Worm (Caenorhabditis elegans): Measurements from ENCODE around the gene Y116A8A.4.

Y116A8A.4 gene

DNA sequence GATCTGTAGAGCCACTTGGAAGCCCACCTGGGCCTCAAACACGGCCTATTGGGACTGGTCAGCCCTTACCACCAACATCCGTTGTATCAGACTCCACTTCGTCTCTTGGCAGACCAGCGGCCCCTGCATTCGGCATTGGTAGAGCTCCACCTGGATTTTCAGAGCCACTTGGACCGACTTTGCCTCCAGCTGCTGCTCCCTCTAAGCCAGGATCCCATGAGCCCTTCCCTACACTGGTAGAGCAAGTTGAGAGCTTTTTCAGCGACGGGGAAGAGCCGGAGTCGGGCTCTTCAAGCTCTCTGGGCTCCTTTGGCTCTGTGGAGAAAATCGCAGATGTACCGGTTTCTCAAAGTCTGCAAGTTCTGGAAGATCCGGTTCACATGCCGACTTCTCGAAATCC is 44.0 kb upstream of the Y116A8A.4 start:
- TF ChIP-seq fax-1 (tag; optimal IDR thresholded peaks at IDR 0.05) = no peak
- TF ChIP-seq ztf-16 (tag; optimal IDR thresholded peaks at IDR 0.05) = no peak
- no peak for TF ChIP-seq hlh-30 (tag; optimal IDR thresholded peaks at IDR 0.05; ENCODE audit: insufficient read depth)
- TF ChIP-seq unc-3 (GFP tag; conservative IDR thresholded peaks at IDR 0.05) = no peak
- no peak for TF ChIP-seq unc-3 (tag; optimal IDR thresholded peaks at IDR 0.05)
- no peak for TF ChIP-seq fkh-6 (tag; optimal IDR thresholded peaks at IDR 0.05)

DNA sequence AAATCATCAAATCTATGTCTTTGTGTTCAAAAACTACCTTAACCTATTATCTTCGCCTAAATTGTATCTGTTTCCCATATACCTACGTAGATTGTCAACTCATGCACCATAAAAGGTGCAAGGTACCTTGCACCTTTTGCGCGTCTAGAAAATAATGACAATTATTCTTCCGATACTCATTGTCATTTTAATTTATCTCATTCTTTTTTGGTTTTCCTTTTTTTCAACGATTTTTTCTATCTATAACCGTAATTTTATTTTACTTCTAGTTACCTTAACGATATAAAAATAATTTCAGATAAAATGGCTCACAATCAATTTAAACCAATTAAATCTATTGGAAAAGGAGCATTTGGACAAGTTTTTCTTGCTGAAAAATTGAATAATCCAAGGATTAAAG is 35.6 kb upstream of the Y116A8A.4 start, which contains the start of gene Y43D4A.6:
Gene Y43D4A.6 (plus strand): TSS at position 301 of the 400 bp plus-strand sequence.
- no peak for TF ChIP-seq ceh-22 (tag; optimal IDR thresholded peaks at IDR 0.05)
- no peak for TF ChIP-seq pqm-1 (tag; optimal IDR thresholded peaks at IDR 0.05)
- no peak for TF ChIP-seq elt-4 (tag; optimal IDR thresholded peaks at IDR 0.05)
- TF ChIP-seq mec-3 (tag; optimal IDR thresholded peaks at IDR 0.05; ENCODE audit: borderline replicate concordance) = no peak
- TF ChIP-seq hlh-13 (GFP tag; optimal IDR thresholded peaks at IDR 0.05) = no peak
- TF ChIP-seq che-1 (tag; optimal IDR thresholded peaks at IDR 0.05) = no peak
- TF ChIP-seq pha-2 (tag; optimal IDR thresholded peaks at IDR 0.05) = no peak
- TF ChIP-seq sox-4 (tag; optimal IDR thresholded peaks at IDR 0.05) = no peak
- no peak for TF ChIP-seq pat-9 (tag; optimal IDR thresholded peaks at IDR 0.05)
- TF ChIP-seq npax-4 (tag; optimal IDR thresholded peaks at IDR 0.05) = no peak
- no peak for TF ChIP-seq lin-11 (tag; optimal IDR thresholded peaks at IDR 0.05)
- no peak for TF ChIP-seq Y22D7AL.16 (tag; optimal IDR thresholded peaks at IDR 0.05)

DNA sequence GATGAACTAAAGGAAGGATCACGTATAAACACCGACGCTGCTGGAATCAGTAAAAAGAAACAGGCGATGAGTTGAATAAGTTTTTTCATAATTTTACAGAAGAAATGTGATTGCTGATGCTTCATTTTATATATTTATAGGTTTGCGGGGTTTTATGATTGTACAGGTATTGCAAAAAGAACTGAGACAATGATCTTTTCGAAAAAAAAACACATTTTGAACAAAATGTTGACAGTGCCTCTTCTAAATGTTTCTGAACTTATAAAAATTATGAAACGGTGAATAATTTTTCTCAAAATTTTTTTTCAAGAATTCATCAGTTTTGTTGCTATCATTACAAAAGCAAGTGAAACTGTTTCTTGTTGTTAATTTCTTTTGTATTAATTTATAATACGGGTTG is 16.3 kb upstream of the Y116A8A.4 start, which contains the start of gene clec-193:
Gene clec-193 (minus strand): TSS at position 101 of the 400 bp plus-strand sequence.
- no peak for TF ChIP-seq ceh-9 (tag; optimal IDR thresholded peaks at IDR 0.05)
- TF ChIP-seq che-1 (tag; optimal IDR thresholded peaks at IDR 0.05) = no peak
- TF ChIP-seq ceh-34 (tag; optimal IDR thresholded peaks at IDR 0.05) = no peak
- no peak for TF ChIP-seq tbx-7 (tag; optimal IDR thresholded peaks at IDR 0.05)
- TF ChIP-seq ceh-30 (tag; optimal IDR thresholded peaks at IDR 0.05) = no peak
- TF ChIP-seq pax-1 (tag; optimal IDR thresholded peaks at IDR 0.05) = no peak
- no peak for TF ChIP-seq sox-2 (GFP tag; IDR thresholded peaks at IDR 0.05)
- no peak for TF ChIP-seq hlh-13 (GFP tag; optimal IDR thresholded peaks at IDR 0.05)
- TF ChIP-seq ref-2 (tag; optimal IDR thresholded peaks at IDR 0.05) = no peak
- no peak for TF ChIP-seq pqm-1 (tag; optimal IDR thresholded peaks at IDR 0.05)
- TF ChIP-seq tbx-2 (tag; optimal IDR thresholded peaks at IDR 0.05) = no peak
- no peak for TF ChIP-seq unc-42 (tag; optimal IDR thresholded peaks at IDR 0.05)
- no peak for TF ChIP-seq pag-3 (tag; optimal IDR thresholded peaks at IDR 0.05; ENCODE audit: borderline replicate concordance)
- TF ChIP-seq zip-5 (tag; optimal IDR thresholded peaks at IDR 0.05) = no peak
- no peak for TF ChIP-seq ceh-48 (tag; optimal IDR thresholded peaks at IDR 0.05)
- no peak for TF ChIP-seq unc-55 (GFP tag; optimal IDR thresholded peaks at IDR 0.05)
- no peak for TF ChIP-seq K09A11.1 (tag; optimal IDR thresholded peaks at IDR 0.05; ENCODE audit: insufficient read depth)
- TF ChIP-seq nhr-232 (tag; optimal IDR thresholded peaks at IDR 0.05) = no peak

DNA sequence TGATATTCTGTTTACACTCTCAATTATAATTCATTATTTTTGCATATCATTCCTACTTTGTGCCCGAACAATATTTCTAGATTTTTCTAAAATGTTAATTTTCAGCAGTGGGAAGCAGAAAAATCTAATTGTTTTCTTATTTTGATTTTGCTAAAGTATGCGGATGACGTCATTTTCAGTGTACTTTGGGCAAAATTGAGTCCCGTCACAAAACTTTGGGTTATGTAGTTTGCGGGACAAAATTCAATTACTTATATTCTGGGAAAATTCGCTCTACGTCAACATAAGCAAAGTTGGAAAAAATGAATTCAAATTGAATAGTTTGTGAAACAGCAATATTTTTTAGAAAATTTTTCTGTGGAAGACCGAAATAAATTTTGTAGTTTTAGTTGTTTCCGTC is 10.5 kb upstream of the Y116A8A.4 start:
- TF ChIP-seq C08G9.2 (tag; optimal IDR thresholded peaks at IDR 0.05) (no peak), unc-42 (tag; optimal IDR thresholded peaks at IDR 0.05) (peak; percentile 77), T23F11.4 (GFP tag; optimal IDR thresholded peaks at IDR 0.05) (no peak), ceh-6 (GFP tag; optimal IDR thresholded peaks at IDR 0.05) (no peak)

DNA sequence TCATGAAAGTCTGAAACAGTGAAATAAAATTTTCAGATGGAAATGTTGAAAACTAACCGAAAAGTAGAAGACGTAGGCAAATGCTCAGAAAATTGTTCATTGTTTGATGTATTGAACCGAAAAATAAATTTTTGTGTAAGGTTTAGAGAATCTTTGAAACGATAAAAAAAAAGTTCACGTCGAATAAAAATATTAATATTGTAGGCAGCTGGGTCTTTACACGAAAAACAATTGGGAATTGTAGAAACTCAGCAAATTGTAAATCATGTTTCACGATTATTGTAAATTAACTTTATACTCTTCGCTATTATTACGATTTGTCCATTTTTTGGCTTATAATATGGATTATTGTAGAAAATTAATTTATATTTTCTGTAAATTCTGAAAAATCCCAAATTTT is 8.8 kb upstream of the Y116A8A.4 start, which contains the start of gene Y116A8A.2:
Gene Y116A8A.2 (minus strand): TSS at position 101 of the 400 bp plus-strand sequence.
- TF ChIP-seq ets-4 (tag; optimal IDR thresholded peaks at IDR 0.05) = no peak
- no peak for TF ChIP-seq tbx-7 (tag; optimal IDR thresholded peaks at IDR 0.05)
- no peak for TF ChIP-seq sox-4 (tag; optimal IDR thresholded peaks at IDR 0.05)
- no peak for TF ChIP-seq unc-86 (tag; optimal IDR thresholded peaks at IDR 0.05)
- no peak for TF ChIP-seq hlh-30 (tag; optimal IDR thresholded peaks at IDR 0.05; ENCODE audit: insufficient read depth)

All from whole organism, late embryonic.